Fruit fly (Drosophila melanogaster) whole organism, embryonic: ENCODE data around the gene CG32816.

Experiments
- Blimp-1 ChIP-seq: fragments of 200-800 bp; sonication (Bioruptor generic); optimal IDR thresholded peaks from 3 replicates; lab custom pipeline; 2018; ENCODE audit warnings: missing biosample characterization, missing genetic modification characterization, mild to moderate bottlenecking, moderate library complexity, missing genetic modification reagents
- CG10209 ChIP-seq: fragments of 200-800 bp; sonication (Bioruptor generic); optimal IDR thresholded peaks from 3 replicates; lab custom pipeline; 2017; ENCODE audit warnings: missing biosample characterization, mild to moderate bottlenecking, missing genetic modification characterization, missing genetic modification reagents
- CG10979 ChIP-seq: fragments of 200-800 bp; sonication (Bioruptor generic); optimal IDR thresholded peaks from 2 replicates; lab custom pipeline; 2018; ENCODE audit warnings: missing biosample characterization, mild to moderate bottlenecking, missing genetic modification characterization, moderate library complexity
- CG13624 ChIP-seq: fragments of 200-800 bp; sonication (Bioruptor generic); optimal IDR thresholded peaks from 2 replicates; lab custom pipeline; 2016; ENCODE audit warnings: missing biosample characterization, missing genetic modification characterization
- CG13775 ChIP-seq: fragments of 200-800 bp; sonication (Bioruptor generic); optimal IDR thresholded peaks from 3 replicates; lab custom pipeline; 2017; ENCODE audit warnings: missing biosample characterization, mild to moderate bottlenecking, missing genetic modification characterization
- CG13894 ChIP-seq: fragments of 200-800 bp; sonication (Bioruptor generic); optimal IDR thresholded peaks from 3 replicates; lab custom pipeline; 2018; ENCODE audit warnings: missing biosample characterization, mild to moderate bottlenecking, missing genetic modification characterization, moderate library complexity
- CG14667 ChIP-seq: fragments of 200-800 bp; sonication (Bioruptor generic); IDR thresholded peaks from 2 replicates; pipeline ENCODE4 v1.3.6; 2022; ENCODE audit warnings: missing biosample characterization, missing genetic modification characterization
- CG15601 ChIP-seq: fragments of 200-800 bp; sonication (Bioruptor generic); optimal IDR thresholded peaks from 3 replicates; lab custom pipeline; 2019; ENCODE audit warnings: missing biosample characterization, mild to moderate bottlenecking, missing genetic modification characterization, moderate library complexity
- CG30431 ChIP-seq: fragments of 200-800 bp; sonication (Bioruptor generic); optimal IDR thresholded peaks from 2 replicates; lab custom pipeline; 2017; ENCODE audit warnings: missing biosample characterization, missing genetic modification characterization
- CG33557 ChIP-seq: fragments of 200-800 bp; sonication (Bioruptor generic); optimal IDR thresholded peaks from 2 replicates; lab custom pipeline; 2019; ENCODE audit warnings: missing biosample characterization, mild to moderate bottlenecking, missing genetic modification characterization, moderate library complexity
- CG34376 ChIP-seq: fragments of 200-800 bp; sonication (Bioruptor generic); optimal IDR thresholded peaks from 2 replicates; lab custom pipeline; 2018; ENCODE audit warnings: missing biosample characterization, mild to moderate bottlenecking, missing genetic modification characterization
- CG4282 ChIP-seq: fragments of 200-800 bp; sonication (Bioruptor generic); optimal IDR thresholded peaks from 2 replicates; lab custom pipeline; 2016; ENCODE audit warnings: missing biosample characterization, missing genetic modification characterization
- CG4854 ChIP-seq: fragments of 200-800 bp; sonication (Bioruptor generic); optimal IDR thresholded peaks from 2 replicates; lab custom pipeline; 2016; ENCODE audit warnings: missing biosample characterization, missing genetic modification characterization, inconsistent platforms
- CG6654 ChIP-seq: fragments of 200-800 bp; sonication (Bioruptor generic); optimal IDR thresholded peaks from 2 replicates; lab custom pipeline; 2017; ENCODE audit warnings: missing biosample characterization, mild to moderate bottlenecking, missing genetic modification characterization
- CG6854 ChIP-seq: fragments of 200-800 bp; sonication (Bioruptor generic); optimal IDR thresholded peaks from 3 replicates; lab custom pipeline; 2017; ENCODE audit warnings: missing biosample characterization, mild to moderate bottlenecking, missing genetic modification characterization
- CG7786 ChIP-seq: fragments of 200-800 bp; sonication (Bioruptor generic); optimal IDR thresholded peaks from 2 replicates; lab custom pipeline; 2016; ENCODE audit warnings: missing biosample characterization, missing genetic modification characterization
- CG9932 ChIP-seq: fragments of 200-800 bp; sonication (Bioruptor generic); IDR thresholded peaks from 2 replicates; pipeline ENCODE4 v1.3.6; 2022; ENCODE audit warnings: missing biosample characterization, missing genetic modification characterization
- CHES-1-like ChIP-seq: fragments of 200-800 bp; sonication (Bioruptor generic); optimal IDR thresholded peaks from 2 replicates; lab custom pipeline; 2016; ENCODE audit warnings: missing biosample characterization, missing genetic modification characterization
- Camta ChIP-seq: fragments of 200-800 bp; sonication (Bioruptor generic); optimal IDR thresholded peaks from 2 replicates; lab custom pipeline; 2016; ENCODE audit warnings: missing biosample characterization, missing genetic modification characterization
- Dfd ChIP-seq, 2 experiments: fragments of >200 bp; optimal IDR thresholded peaks; 2 replicates each; lab custom pipeline; 2017; ENCODE audit warnings: missing biosample characterization in 2 of 2, missing genetic modification characterization in 2 of 2
- Ets65A ChIP-seq: fragments of 200-800 bp; sonication (Bioruptor generic); peaks from one replicate; lab custom pipeline; 2016; ENCODE audit warnings: missing biosample characterization, missing genetic modification characterization
- Ets97D ChIP-seq: fragments of 200-800 bp; sonication (Bioruptor generic); optimal IDR thresholded peaks from 3 replicates; lab custom pipeline; 2016; ENCODE audit warnings: missing biosample characterization, missing genetic modification characterization
- Hmr ChIP-seq: fragments of 200-800 bp; sonication (Bioruptor generic); optimal IDR thresholded peaks from 3 replicates; lab custom pipeline; 2017; ENCODE audit warnings: mild to moderate bottlenecking, missing biosample characterization, missing genetic modification reagents, missing genetic modification characterization
- Hr39 ChIP-seq: fragments of >200 bp; optimal IDR thresholded peaks from 2 replicates; lab custom pipeline; 2017
- Lpt ChIP-seq: fragments of >200 bp; optimal IDR thresholded peaks from 2 replicates; lab custom pipeline; 2018; ENCODE audit warnings: missing biosample characterization, missing genetic modification characterization
- NfI ChIP-seq: fragments of 200-800 bp; sonication (Bioruptor generic); optimal IDR thresholded peaks from 3 replicates; lab custom pipeline; 2018; ENCODE audit warnings: missing biosample characterization, mild to moderate bottlenecking, missing genetic modification characterization, moderate library complexity
- Trl ChIP-seq, 3 experiments: fragments of >200 bp in 2 of 3; fragments of 200-800 bp in 1 of 3; sonication (Bioruptor generic) in 1 of 3; optimal IDR thresholded peaks; 2 replicates in 1 of 3; 3 replicates in 2 of 3; lab custom pipeline; 2016 to 2017; ENCODE audit warnings: missing biosample characterization in 1 of 3, missing genetic modification characterization in 1 of 3
- Vsx1 ChIP-seq: fragments of 200-800 bp; sonication (Bioruptor generic); optimal IDR thresholded peaks from 2 replicates; lab custom pipeline; 2017; ENCODE audit warnings: missing biosample characterization, mild to moderate bottlenecking, missing genetic modification characterization, missing genetic modification reagents
- Xrp1 ChIP-seq: fragments of 200-800 bp; sonication (Bioruptor generic); IDR thresholded peaks from 2 replicates; pipeline ENCODE4 v1.3.6; 2022; ENCODE audit warnings: missing biosample characterization, missing genetic modification characterization
- ato ChIP-seq: fragments of 200-800 bp; sonication (Bioruptor generic); IDR thresholded peaks from 2 replicates; pipeline ENCODE4 v1.3.6; 2022; ENCODE audit warnings: missing biosample characterization, missing genetic modification characterization; ENCODE audit not compliant: partially characterized antibody
- btn ChIP-seq: fragments of 200-800 bp; sonication (Bioruptor generic); optimal IDR thresholded peaks from 2 replicates; lab custom pipeline; 2016; ENCODE audit warnings: missing biosample characterization, missing genetic modification characterization
- cato ChIP-seq: fragments of 200-800 bp; sonication (Bioruptor generic); optimal IDR thresholded peaks from 2 replicates; lab custom pipeline; 2016; ENCODE audit warnings: missing biosample characterization, missing genetic modification characterization, borderline replicate concordance
- chm ChIP-seq: fragments of 200-800 bp; sonication (Bioruptor generic); IDR thresholded peaks from 2 replicates; pipeline ENCODE4 v1.3.6; 2022; ENCODE audit warnings: missing biosample characterization, missing genetic modification characterization
- ci ChIP-seq: fragments of 200-800 bp; sonication (Bioruptor generic); IDR thresholded peaks from 3 replicates; pipeline ENCODE4 v1.3.6; 2022; ENCODE audit warnings: missing biosample characterization, missing genetic modification characterization
- croc ChIP-seq: fragments of 200-800 bp; sonication (Bioruptor generic); conservative IDR thresholded peaks from 3 replicates; pipeline ENCODE4 v1.3.6; 2022; ENCODE audit warnings: missing biosample characterization, missing genetic modification characterization
- esg ChIP-seq: fragments of 200-800 bp; sonication (Bioruptor generic); conservative IDR thresholded peaks from 2 replicates; pipeline ENCODE4 v1.3.6; 2022; ENCODE audit warnings: missing biosample characterization, missing genetic modification characterization
- eyg ChIP-seq: fragments of 200-800 bp; sonication (Bioruptor generic); optimal IDR thresholded peaks from 3 replicates; lab custom pipeline; 2016; ENCODE audit warnings: missing biosample characterization, missing genetic modification characterization
- fu2 ChIP-seq: fragments of 200-800 bp; sonication (Bioruptor generic); optimal IDR thresholded peaks from 2 replicates; lab custom pipeline; 2016; ENCODE audit warnings: missing biosample characterization, missing genetic modification characterization
- her ChIP-seq: fragments of 200-800 bp; sonication (Bioruptor generic); optimal IDR thresholded peaks from 2 replicates; lab custom pipeline; 2016; ENCODE audit warnings: missing biosample characterization, missing genetic modification characterization
- kah ChIP-seq: fragments of 200-800 bp; sonication (Bioruptor generic); optimal IDR thresholded peaks from 2 replicates; lab custom pipeline; 2018; ENCODE audit warnings: missing biosample characterization, mild to moderate bottlenecking, missing genetic modification characterization
- lbe ChIP-seq: fragments of 200-800 bp; sonication (Bioruptor generic); optimal IDR thresholded peaks from 2 replicates; lab custom pipeline; 2016; ENCODE audit warnings: missing biosample characterization, mild to moderate bottlenecking, missing genetic modification characterization
- lilli ChIP-seq: fragments of 200-800 bp; sonication (Bioruptor generic); optimal IDR thresholded peaks from 3 replicates; lab custom pipeline; 2016; ENCODE audit warnings: missing biosample characterization, missing genetic modification characterization
- maf-S ChIP-seq: fragments of 200-800 bp; sonication (Bioruptor generic); optimal IDR thresholded peaks from 2 replicates; lab custom pipeline; 2016; ENCODE audit warnings: missing biosample characterization, missing genetic modification characterization
- pb ChIP-seq: fragments of 200-800 bp; sonication (Bioruptor generic); optimal IDR thresholded peaks from 3 replicates; lab custom pipeline; 2016; ENCODE audit warnings: missing biosample characterization, missing genetic modification characterization
- pum ChIP-seq: fragments of 200-800 bp; sonication (Bioruptor generic); optimal IDR thresholded peaks from 2 replicates; lab custom pipeline; 2016; ENCODE audit warnings: missing biosample characterization, missing genetic modification characterization
- ro ChIP-seq: fragments of 200-800 bp; sonication (Bioruptor generic); IDR thresholded peaks from 2 replicates; pipeline ENCODE4 v1.3.6; 2022; ENCODE audit warnings: missing biosample characterization, missing genetic modification characterization
- row ChIP-seq: fragments of 200-800 bp; sonication (Bioruptor generic); IDR thresholded peaks from 3 replicates; pipeline ENCODE4 v1.3.6; 2022; ENCODE audit warnings: missing biosample characterization, missing genetic modification characterization
- schlank ChIP-seq: fragments of 200-800 bp; sonication (Bioruptor generic); optimal IDR thresholded peaks from 2 replicates; lab custom pipeline; 2018; ENCODE audit warnings: missing biosample characterization, mild to moderate bottlenecking, missing genetic modification characterization
- scrt ChIP-seq: fragments of 200-800 bp; sonication (Bioruptor generic); optimal IDR thresholded peaks from 2 replicates; lab custom pipeline; 2018; ENCODE audit warnings: missing biosample characterization, mild to moderate bottlenecking, missing genetic modification characterization, moderate library complexity
- sd ChIP-seq: fragments of 200-800 bp; sonication (Bioruptor generic); optimal IDR thresholded peaks from 3 replicates; lab custom pipeline; 2018; ENCODE audit warnings: missing biosample characterization, mild to moderate bottlenecking, missing genetic modification characterization, moderate library complexity
- shn ChIP-seq: fragments of 200-800 bp; sonication (Bioruptor generic); optimal IDR thresholded peaks from 3 replicates; lab custom pipeline; 2016; ENCODE audit warnings: missing biosample characterization, missing genetic modification characterization
- sr ChIP-seq: fragments of 200-800 bp; sonication (Bioruptor generic); IDR thresholded peaks from 3 replicates; pipeline ENCODE4 v1.3.6; 2022; ENCODE audit warnings: missing biosample characterization, missing genetic modification characterization

CG32816 gene

DNA sequence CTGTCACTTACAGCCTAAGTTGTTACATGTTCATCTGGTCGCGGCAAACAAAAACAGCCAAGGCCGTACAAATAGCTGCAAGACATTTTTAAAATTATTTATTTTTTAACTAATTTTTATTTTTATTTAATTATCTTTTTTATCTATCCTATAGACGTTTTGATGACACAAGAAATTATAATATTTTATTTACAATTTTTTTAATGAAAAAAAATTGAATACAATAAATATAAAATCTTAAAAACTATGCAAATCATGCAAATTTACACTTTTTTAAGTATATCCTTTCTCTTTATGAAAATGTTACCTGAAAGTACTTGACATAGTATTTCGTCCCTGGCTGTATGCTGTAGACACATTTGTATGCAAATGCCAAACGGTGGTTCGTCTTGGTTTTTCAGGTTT, 132.4 kb downstream of the CG32816 start:
- TF ChIP-seq Vsx1 (GFP tag; lab: Kevin White, UChicago) (peak; percentile 55), CG30431 (GFP tag; lab: Kevin White, UChicago) (peak; percentile 5), ro (GFP tag; lab: Robert Waterston, UW) (no peak), lbe (GFP tag; lab: Kevin White, UChicago) (no peak), Blimp-1 (peak; percentile 82), her (GFP tag; lab: Kevin White, UChicago) (no peak), scrt (GFP tag; lab: Kevin White, UChicago) (peak; percentile 59), CG14667 (GFP tag; lab: Robert Waterston, UW) (peak; percentile 30; the same call in 1 of the 2 replicates), sd (tag; lab: Kevin White, UChicago) (peak; percentile 36), chm (GFP tag; lab: Robert Waterston, UW) (no peak), CG15601 (tag; lab: Kevin White, UChicago) (peak; percentile 71), kah (GFP tag; lab: Kevin White, UChicago) (peak; percentile 67), Hmr (GFP tag; lab: Kevin White, UChicago) (peak; percentile 78), CHES-1-like (no peak), Lpt (GFP tag; lab: Kevin White, UChicago) (no peak), CG4854 (GFP tag; lab: Kevin White, UChicago) (no peak), Xrp1 (GFP tag; lab: Robert Waterston, UW) (peak; percentile 74), maf-S (GFP tag; lab: Kevin White, UChicago) (no peak), btn (GFP tag; lab: Kevin White, UChicago) (no peak), CG13775 (GFP tag; lab: Kevin White, UChicago) (peak; percentile 66), eyg (GFP tag; lab: Kevin White, UChicago) (no peak), NfI (GFP tag; lab: Kevin White, UChicago) (peak; percentile 48), Dfd (GFP tag; optimal IDR thresholded peaks at IDR 0.05; lab: Kevin White, UChicago) (no peak), schlank (tag; lab: Kevin White, UChicago) (no peak), shn (GFP tag; lab: Kevin White, UChicago) (no peak), CG6854 (GFP tag; lab: Kevin White, UChicago) (peak; percentile 70), lilli (GFP tag; lab: Kevin White, UChicago) (no peak), CG33557 (peak; percentile 63), CG9932 (GFP tag; lab: Robert Waterston, UW) (peak; percentile 47; the same call in 1 of the 2 replicates), CG13624 (no peak), pum (no peak), fu2 (GFP tag; lab: Kevin White, UChicago) (no peak), ci (GFP tag; lab: Robert Waterston, UW) (0 out of 3 replicates have a peak, but pooled peaks have one; percentile 50), Trl (optimal IDR thresholded peaks at IDR 0.05; lab: Kevin White, UChicago) (no peak), Trl (GFP tag; optimal IDR thresholded peaks at IDR 0.05; lab: Kevin White, UChicago) (no peak), row (GFP tag; lab: Robert Waterston, UW) (peak; percentile 69), CG6654 (GFP tag; lab: Kevin White, UChicago) (peak; percentile 5), Camta (no peak), ato (GFP tag; lab: Robert Waterston, UW) (no peak), Hr39 (lab: Kevin White, UChicago) (no peak), CG34376 (GFP tag; lab: Kevin White, UChicago) (no peak), esg (GFP tag; lab: Robert Waterston, UW) (0 out of 2 replicates have a peak, but pooled peaks have one; percentile 47), cato (no peak), CG10209 (GFP tag; lab: Kevin White, UChicago) (peak; percentile 76), CG4282 (GFP tag; lab: Kevin White, UChicago) (no peak), Ets65A (no peak), croc (GFP tag; lab: Robert Waterston, UW) (0 out of 3 replicates have a peak, but pooled peaks have one; percentile 24), pb (GFP tag; lab: Kevin White, UChicago) (no peak), sr (GFP tag; lab: Robert Waterston, UW) (no peak), Ets97D (GFP tag; lab: Kevin White, UChicago) (no peak), CG7786 (GFP tag; lab: Kevin White, UChicago) (no peak), CG13894 (tag; lab: Kevin White, UChicago) (no peak), CG10979 (tag; lab: Kevin White, UChicago) (peak; percentile 82)
